Worm (Caenorhabditis elegans): ENCODE results near the gene ZK899.1.

ZK899.1 gene

DNA sequence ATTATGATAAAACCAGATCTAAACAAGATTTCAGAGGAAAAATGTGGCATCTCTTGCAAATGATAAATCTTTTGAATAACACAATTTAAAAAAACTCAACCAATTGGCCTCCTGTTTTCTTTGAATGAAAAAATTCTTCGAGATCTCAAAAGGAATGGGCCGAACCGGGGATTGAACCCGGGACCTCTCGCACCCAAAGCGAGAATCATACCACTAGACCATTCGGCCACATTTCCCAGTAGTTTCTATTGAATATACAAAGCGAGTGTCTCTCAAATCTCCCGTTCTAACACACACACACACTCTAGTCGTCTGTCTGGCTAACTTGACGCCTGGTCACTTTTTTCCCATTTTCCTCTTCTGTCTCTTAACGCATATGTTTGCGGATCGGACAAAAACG lies 21.1 kb downstream of the ZK899.1 start (continued):
- TF ChIP-seq sdc-2 (tag; optimal IDR thresholded peaks at IDR 0.05) (peak; percentile 96), ets-4 (tag; optimal IDR thresholded peaks at IDR 0.05) (peak; percentile 27), fkh-6 (tag; optimal IDR thresholded peaks at IDR 0.05) (peak; percentile 80), sox-4 (tag; optimal IDR thresholded peaks at IDR 0.05) (peak; percentile 77), ttx-3 (tag; optimal IDR thresholded peaks at IDR 0.05) (peak; percentile 89), eyg-1 (tag; optimal IDR thresholded peaks at IDR 0.05) (peak; percentile 39), ceh-19 (GFP tag; optimal IDR thresholded peaks at IDR 0.05) (peak; percentile 88), C38D4.7 (GFP tag; optimal IDR thresholded peaks at IDR 0.05) (peak; percentile 74), hlh-13 (GFP tag; optimal IDR thresholded peaks at IDR 0.05) (peak; percentile 79), gmeb-2 (tag; optimal IDR thresholded peaks at IDR 0.05) (peak; percentile 87), K02D7.2 (tag; optimal IDR thresholded peaks at IDR 0.05) (peak; percentile 70), che-1 (tag; optimal IDR thresholded peaks at IDR 0.05) (peak; percentile 87), pax-1 (tag; optimal IDR thresholded peaks at IDR 0.05) (peak; percentile 54), dve-1 (tag; optimal IDR thresholded peaks at IDR 0.05) (peak; percentile 91), ceh-31 (tag; optimal IDR thresholded peaks at IDR 0.05) (peak; percentile 70), tbx-2 (tag; optimal IDR thresholded peaks at IDR 0.05) (peak; percentile 78), ztf-16 (tag; optimal IDR thresholded peaks at IDR 0.05) (peak; percentile 79), fax-1 (tag; optimal IDR thresholded peaks at IDR 0.05) (peak; percentile 78), unc-55 (GFP tag; optimal IDR thresholded peaks at IDR 0.05) (no peak), dmd-4 (tag; optimal IDR thresholded peaks at IDR 0.05; ENCODE audit: borderline replicate concordance) (peak; percentile 74), T23F11.4 (GFP tag; optimal IDR thresholded peaks at IDR 0.05) (peak; percentile 78), F13H6.1 (tag; optimal IDR thresholded peaks at IDR 0.05) (peak; percentile 83), pros-1 (tag; optimal IDR thresholded peaks at IDR 0.05) (peak; percentile 80), pha-2 (tag; optimal IDR thresholded peaks at IDR 0.05) (peak; percentile 87), rnt-1 (tag; optimal IDR thresholded peaks at IDR 0.05) (peak; percentile 69), odd-2 (tag; optimal IDR thresholded peaks at IDR 0.05) (peak; percentile 71), madf-2 (tag; optimal IDR thresholded peaks at IDR 0.05) (peak; percentile 85), K09A11.1 (tag; optimal IDR thresholded peaks at IDR 0.05; ENCODE audit: insufficient read depth) (peak; percentile 94), pat-9 (tag; optimal IDR thresholded peaks at IDR 0.05) (peak; percentile 86), ceh-45 (GFP tag; IDR thresholded peaks at IDR 0.05) (peak; percentile 90), lim-6 (tag; optimal IDR thresholded peaks at IDR 0.05) (peak; percentile 7), hlh-6 (tag; optimal IDR thresholded peaks at IDR 0.05) (peak; percentile 90)

DNA sequence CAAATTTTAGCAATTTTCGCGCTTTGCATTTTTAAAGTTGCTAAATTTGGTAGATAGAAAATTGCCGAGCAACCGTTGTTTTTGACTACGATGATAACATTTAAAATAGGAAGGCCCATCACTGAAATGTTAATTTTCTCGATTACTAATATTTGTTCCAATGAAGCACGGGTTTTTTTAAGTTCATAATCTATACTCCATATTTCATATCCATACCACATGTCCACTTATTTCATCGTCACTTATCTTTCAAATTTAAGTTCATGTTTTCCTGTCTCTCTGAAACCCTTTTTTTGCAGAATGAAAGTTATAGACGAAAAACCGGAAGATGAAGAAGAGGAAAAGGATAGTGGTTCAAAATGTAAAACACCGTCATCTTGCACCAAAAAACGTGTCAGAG lies 25.7 kb downstream of the ZK899.1 start, which contains the start of gene gap-2:
gap-2 (plus strand) TSS at position 301 of the 400 bp plus-strand sequence.
- TF ChIP-seq T23F11.4 (GFP tag; optimal IDR thresholded peaks at IDR 0.05) (no peak), sox-4 (tag; optimal IDR thresholded peaks at IDR 0.05) (no peak)

DNA sequence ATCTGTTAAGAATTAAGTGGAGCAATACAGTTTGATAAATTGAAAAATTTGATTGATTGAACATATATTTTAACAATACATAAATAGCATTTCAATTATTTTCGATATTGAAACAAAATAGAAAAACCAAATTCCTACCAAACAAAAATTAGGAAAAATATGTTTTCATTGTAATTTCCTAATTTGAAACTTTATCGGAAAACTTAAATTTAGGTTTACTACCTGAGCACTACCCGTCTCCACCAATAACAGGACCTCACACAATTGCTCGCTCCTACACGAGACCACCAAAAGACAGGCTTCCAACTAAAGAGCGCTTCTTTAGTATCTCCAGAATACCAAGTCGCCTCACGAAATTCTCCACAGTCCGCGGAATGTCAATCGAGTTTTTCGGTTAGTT lies 30.3 kb downstream of the ZK899.1 start:
- TF ChIP-seq pros-1 (tag; optimal IDR thresholded peaks at IDR 0.05) (no peak), zip-5 (tag; optimal IDR thresholded peaks at IDR 0.05) (no peak), pat-9 (tag; optimal IDR thresholded peaks at IDR 0.05) (no peak), C08G9.2 (tag; optimal IDR thresholded peaks at IDR 0.05) (no peak), unc-42 (tag; optimal IDR thresholded peaks at IDR 0.05) (no peak), che-1 (tag; optimal IDR thresholded peaks at IDR 0.05) (no peak), ref-2 (tag; optimal IDR thresholded peaks at IDR 0.05) (no peak), K09A11.1 (tag; optimal IDR thresholded peaks at IDR 0.05; ENCODE audit: insufficient read depth) (no peak), mec-3 (tag; optimal IDR thresholded peaks at IDR 0.05; ENCODE audit: borderline replicate concordance) (no peak), ceh-30 (tag; optimal IDR thresholded peaks at IDR 0.05) (no peak), nhr-232 (tag; optimal IDR thresholded peaks at IDR 0.05) (no peak), ceh-34 (tag; optimal IDR thresholded peaks at IDR 0.05) (no peak), syd-9 (tag; optimal IDR thresholded peaks at IDR 0.05) (no peak), hlh-8 (tag; optimal IDR thresholded peaks at IDR 0.05) (no peak), ceh-45 (GFP tag; IDR thresholded peaks at IDR 0.05) (no peak), hlh-13 (GFP tag; optimal IDR thresholded peaks at IDR 0.05) (no peak), ttx-3 (tag; optimal IDR thresholded peaks at IDR 0.05) (no peak), odd-2 (tag; optimal IDR thresholded peaks at IDR 0.05) (no peak), ceh-19 (GFP tag; optimal IDR thresholded peaks at IDR 0.05) (no peak)
